Worm (Caenorhabditis elegans) whole organism, early embryonic: ENCODE results near the gene gly-12.

ENCODE experiments used
- B0310.2 ChIP-seq: sonication (generic microtip); optimal IDR thresholded peaks from 2 replicates; lab custom pipeline; 2016; ENCODE audit warnings: mild to moderate bottlenecking, missing genetic modification characterization, missing compliant biosample characterization
- F13C5.2 ChIP-seq: sonication (generic microtip); optimal IDR thresholded peaks from 2 replicates; lab custom pipeline; 2017; ENCODE audit warnings: mild to moderate bottlenecking, missing genetic modification characterization, inconsistent platforms, missing compliant biosample characterization
- aly-1 ChIP-seq: sonication (generic microtip); optimal IDR thresholded peaks from 2 replicates; lab custom pipeline; 2016; ENCODE audit warnings: missing genetic modification characterization, missing compliant biosample characterization
- ama-1 ChIP-seq: fragments of 150-350 bp; optimal IDR thresholded peaks from 2 replicates; lab custom pipeline; 2014
- ceh-13 ChIP-seq: fragments of 200-800 bp; sonication (Bioruptor generic); optimal IDR thresholded peaks from 2 replicates; lab custom pipeline; 2018; ENCODE audit warnings: mild to moderate bottlenecking, missing genetic modification characterization, missing compliant biosample characterization
- ceh-36 ChIP-seq: sonication (generic microtip); optimal IDR thresholded peaks from 2 replicates; lab custom pipeline; 2016; ENCODE audit warnings: missing genetic modification characterization, inconsistent platforms, missing compliant biosample characterization
- ets-7 ChIP-seq: sonication (generic microtip); optimal IDR thresholded peaks from 2 replicates; lab custom pipeline; 2016; ENCODE audit warnings: missing genotype, missing genetic modification characterization, missing compliant biosample characterization
- flt-1 ChIP-seq: fragments of 200-800 bp; sonication (Bioruptor generic); IDR thresholded peaks from 2 replicates; pipeline ENCODE4 v1.3.6; 2022; ENCODE audit warnings: missing genetic modification characterization, missing compliant biosample characterization
- hmbx-1 ChIP-seq: sonication (generic microtip); optimal IDR thresholded peaks from 2 replicates; lab custom pipeline; 2016; ENCODE audit warnings: mild to moderate bottlenecking, missing genetic modification characterization, missing compliant biosample characterization
- hmg-4 ChIP-seq: fragments of 200-800 bp; sonication (Bioruptor generic); optimal IDR thresholded peaks from 2 replicates; lab custom pipeline; 2018; ENCODE audit warnings: mild to moderate bottlenecking, missing genetic modification characterization, missing compliant biosample characterization
- hnd-1 ChIP-seq: sonication (generic microtip); optimal IDR thresholded peaks from 2 replicates; lab custom pipeline; 2016; ENCODE audit warnings: missing genetic modification characterization, missing compliant biosample characterization
- pes-1 ChIP-seq: fragments of 200-800 bp; sonication (Bioruptor generic); IDR thresholded peaks from 2 replicates; pipeline ENCODE4 v1.3.6; 2022; ENCODE audit warnings: missing genetic modification reagents, missing genetic modification characterization, missing compliant biosample characterization
- scrt-1 ChIP-seq: fragments of 200-800 bp; sonication (Bioruptor generic); IDR thresholded peaks from 2 replicates; pipeline ENCODE4 v1.3.6; 2022; ENCODE audit warnings: missing genetic modification characterization, missing compliant biosample characterization
- sea-1 ChIP-seq: fragments of 200-800 bp; sonication (Bioruptor generic); conservative IDR thresholded peaks from 2 replicates; pipeline ENCODE4 v1.3.6; 2022; ENCODE audit warnings: missing genetic modification characterization, missing compliant biosample characterization
- tbx-11 ChIP-seq: fragments of 200-800 bp; sonication (Bioruptor generic); IDR thresholded peaks from 2 replicates; pipeline ENCODE4 v1.3.6; 2022; ENCODE audit warnings: missing genetic modification characterization, missing compliant biosample characterization
- tbx-37 ChIP-seq: fragments of 200-800 bp; sonication (Bioruptor generic); conservative IDR thresholded peaks from 2 replicates; pipeline ENCODE4 v1.3.6; 2022; ENCODE audit warnings: missing genetic modification reagents, missing genetic modification characterization, missing compliant biosample characterization
- tra-4 ChIP-seq: sonication (generic microtip); optimal IDR thresholded peaks from 2 replicates; lab custom pipeline; 2017; ENCODE audit warnings: missing genetic modification characterization, missing compliant biosample characterization

Gene gly-12

DNA sequence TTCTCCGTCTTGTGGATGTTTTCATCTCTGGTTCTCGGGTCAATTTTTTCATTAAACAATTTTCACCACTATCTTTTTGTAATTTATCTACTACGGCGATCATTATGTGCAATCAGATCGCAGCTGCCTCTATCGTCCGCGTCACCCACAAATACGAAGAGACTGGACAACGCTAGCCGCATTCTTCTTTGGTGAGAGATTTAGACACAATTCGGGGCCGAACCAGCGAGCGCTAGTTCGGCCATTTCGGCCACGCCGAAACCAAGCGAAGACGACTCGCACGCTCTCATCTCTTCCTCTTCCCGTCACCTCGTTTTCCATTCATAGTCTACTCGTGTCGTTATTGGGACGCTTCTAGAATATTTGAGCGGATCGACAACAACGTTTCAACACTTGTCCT lies at the start of gene gly-12:
Gene gly-12 (plus strand): TSS at position 117 of the 400 bp plus-strand sequence.
- peak; percentile 17 for TF ChIP-seq aly-1
- TF ChIP-seq hmg-4 (GFP tag; lab: Kevin White, UChicago): peak; percentile 69
- no peak for TF ChIP-seq F13C5.2 (tag; lab: Kevin White, UChicago)
- no peak for TF ChIP-seq hnd-1 (tag; lab: Kevin White, UChicago)
- no peak for TF ChIP-seq ceh-36 (tag; lab: Kevin White, UChicago)
- no peak for TF ChIP-seq pes-1 (GFP tag; lab: Robert Waterston, UW)
- no peak for TF ChIP-seq tbx-11

ce11 chrX:7436912-7437311 lies 48.8 kb upstream of the gly-12 start:
- TF ChIP-seq hnd-1 (tag; lab: Kevin White, UChicago) (no peak), flt-1 (no peak), pes-1 (GFP tag; lab: Robert Waterston, UW) (no peak), ceh-13 (GFP tag; lab: Kevin White, UChicago) (no peak), tra-4 (no peak), ets-7 (tag; lab: Kevin White, UChicago) (no peak)

DNA sequence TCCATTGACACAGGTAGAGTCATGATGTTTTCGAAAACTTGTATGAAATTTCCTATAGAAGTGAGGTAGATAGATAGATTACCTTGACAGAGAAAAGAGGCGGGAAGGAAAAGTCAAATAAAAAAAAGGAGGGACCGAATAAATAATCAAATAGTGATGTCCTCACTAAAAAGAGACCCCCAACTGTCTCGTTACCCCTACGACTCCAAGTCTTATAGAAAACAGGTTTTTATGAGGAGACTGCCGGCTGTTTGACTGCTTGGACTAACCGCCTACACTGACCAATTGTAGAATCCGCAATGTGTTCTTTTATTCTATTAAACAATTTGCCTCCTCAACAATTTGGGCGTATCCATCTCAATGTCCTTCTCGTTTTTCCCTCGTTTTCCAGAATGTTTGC lies 47.7 kb upstream of the gly-12 start, which contains the start of gene C01C10.2:
Gene C01C10.2 (minus strand): TSS at position 170 of the 400 bp plus-strand sequence.
- TF ChIP-seq flt-1: no peak
- TF ChIP-seq aly-1: no peak
- TF ChIP-seq ceh-36 (tag; lab: Kevin White, UChicago): no peak
- TF ChIP-seq hmg-4 (GFP tag; lab: Kevin White, UChicago): no peak
- no peak for TF ChIP-seq B0310.2 (tag; lab: Kevin White, UChicago)
- no peak for TF ChIP-seq tra-4
- no peak for TF ChIP-seq ets-7 (tag; lab: Kevin White, UChicago)
- no peak for TF ChIP-seq hmbx-1 (tag; lab: Kevin White, UChicago)
- no peak for TF ChIP-seq tbx-37 (GFP tag; lab: Robert Waterston, UW)
- no peak for TF ChIP-seq ama-1 (lab: Kevin White, UChicago)
- TF ChIP-seq pes-1 (GFP tag; lab: Robert Waterston, UW): no peak
- no peak for TF ChIP-seq hnd-1 (tag; lab: Kevin White, UChicago)
- no peak for TF ChIP-seq ceh-13 (GFP tag; lab: Kevin White, UChicago)
- no peak for TF ChIP-seq F13C5.2 (tag; lab: Kevin White, UChicago)
- no peak for TF ChIP-seq scrt-1 (GFP tag; lab: Robert Waterston, UW)
- TF ChIP-seq sea-1 (GFP tag; lab: Robert Waterston, UW): no peak

ce11 chrX:7440102-7440501 lies 45.6 kb upstream of the gly-12 start:
- no peak for TF ChIP-seq hmbx-1 (tag; lab: Kevin White, UChicago)
- no peak for TF ChIP-seq ceh-36 (tag; lab: Kevin White, UChicago)
- no peak for TF ChIP-seq tbx-37 (GFP tag; lab: Robert Waterston, UW)
- no peak for TF ChIP-seq pes-1 (GFP tag; lab: Robert Waterston, UW)
- no peak for TF ChIP-seq ets-7 (tag; lab: Kevin White, UChicago)
- TF ChIP-seq hnd-1 (tag; lab: Kevin White, UChicago): no peak
- no peak for TF ChIP-seq tra-4
- TF ChIP-seq sea-1 (GFP tag; lab: Robert Waterston, UW): no peak
- no peak for TF ChIP-seq hmg-4 (GFP tag; lab: Kevin White, UChicago)
- no peak for TF ChIP-seq scrt-1 (GFP tag; lab: Robert Waterston, UW)
- TF ChIP-seq aly-1: no peak
- no peak for TF ChIP-seq ama-1 (lab: Kevin White, UChicago)
- no peak for TF ChIP-seq B0310.2 (tag; lab: Kevin White, UChicago)
- TF ChIP-seq F13C5.2 (tag; lab: Kevin White, UChicago): no peak
- TF ChIP-seq ceh-13 (GFP tag; lab: Kevin White, UChicago): no peak
- no peak for TF ChIP-seq flt-1
- TF ChIP-seq tbx-11: no peak

DNA sequence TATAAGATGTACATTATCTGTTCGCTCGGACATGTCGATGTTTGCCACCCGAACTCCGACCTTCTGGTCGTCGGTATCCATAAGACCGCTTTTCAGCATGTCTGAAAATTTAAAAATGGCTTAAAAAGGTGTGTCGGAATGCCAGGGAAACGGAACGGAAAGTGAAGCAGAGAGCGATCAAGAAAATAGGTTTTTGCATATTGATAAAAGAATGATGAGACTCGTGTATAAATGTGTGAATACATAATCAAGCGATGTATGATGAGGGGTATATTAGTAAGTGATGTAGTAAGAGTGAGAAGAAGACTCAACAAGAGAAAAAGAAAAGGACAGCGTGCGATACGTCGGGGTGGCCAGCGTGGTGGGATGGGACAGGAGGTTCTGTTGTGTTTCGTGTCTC lies 43.2 kb upstream of the gly-12 start, which contains the start of gene acl-12:
Gene acl-12 (minus strand): TSS at position 101 of the 400 bp plus-strand sequence.
- TF ChIP-seq hmbx-1 (tag; lab: Kevin White, UChicago): no peak
- TF ChIP-seq hmg-4 (GFP tag; lab: Kevin White, UChicago): no peak
- no peak for TF ChIP-seq ets-7 (tag; lab: Kevin White, UChicago)
- TF ChIP-seq sea-1 (GFP tag; lab: Robert Waterston, UW): no peak
- no peak for TF ChIP-seq ama-1 (lab: Kevin White, UChicago)
- no peak for TF ChIP-seq flt-1
- TF ChIP-seq hnd-1 (tag; lab: Kevin White, UChicago): no peak

ce11 chrX:7445734-7446133 lies 39.9 kb upstream of the gly-12 start:
- TF ChIP-seq sea-1 (GFP tag; lab: Robert Waterston, UW): no peak
- no peak for TF ChIP-seq pes-1 (GFP tag; lab: Robert Waterston, UW)
- no peak for TF ChIP-seq ama-1 (lab: Kevin White, UChicago)
- TF ChIP-seq hmbx-1 (tag; lab: Kevin White, UChicago): no peak
- TF ChIP-seq scrt-1 (GFP tag; lab: Robert Waterston, UW): no peak
- TF ChIP-seq hnd-1 (tag; lab: Kevin White, UChicago): no peak
- no peak for TF ChIP-seq flt-1
- no peak for TF ChIP-seq aly-1
- TF ChIP-seq tra-4: no peak
- no peak for TF ChIP-seq B0310.2 (tag; lab: Kevin White, UChicago)
- TF ChIP-seq ceh-13 (GFP tag; lab: Kevin White, UChicago): no peak
- TF ChIP-seq tbx-11: no peak
- no peak for TF ChIP-seq F13C5.2 (tag; lab: Kevin White, UChicago)
- TF ChIP-seq hmg-4 (GFP tag; lab: Kevin White, UChicago): no peak
- TF ChIP-seq ets-7 (tag; lab: Kevin White, UChicago): no peak
- TF ChIP-seq tbx-37 (GFP tag; lab: Robert Waterston, UW): no peak

ce11 chrX:7446485-7446884 lies 39.2 kb upstream of the gly-12 start:
- no peak for TF ChIP-seq B0310.2 (tag; lab: Kevin White, UChicago)
- no peak for TF ChIP-seq ceh-36 (tag; lab: Kevin White, UChicago)
- no peak for TF ChIP-seq ceh-13 (GFP tag; lab: Kevin White, UChicago)
- TF ChIP-seq scrt-1 (GFP tag; lab: Robert Waterston, UW): no peak
- TF ChIP-seq hmg-4 (GFP tag; lab: Kevin White, UChicago): no peak
- TF ChIP-seq pes-1 (GFP tag; lab: Robert Waterston, UW): no peak
- no peak for TF ChIP-seq aly-1
- TF ChIP-seq hnd-1 (tag; lab: Kevin White, UChicago): no peak
- TF ChIP-seq ets-7 (tag; lab: Kevin White, UChicago): no peak
- no peak for TF ChIP-seq tbx-37 (GFP tag; lab: Robert Waterston, UW)
- TF ChIP-seq ama-1 (lab: Kevin White, UChicago): no peak
- no peak for TF ChIP-seq hmbx-1 (tag; lab: Kevin White, UChicago)
